Worm (Caenorhabditis elegans) whole organism, L1 larva: ENCODE results near the gene srv-13.

Experiments
- C16A3.4 ChIP-seq: fragments of 150-350 bp; optimal IDR thresholded peaks from 2 replicates; lab custom pipeline; 2014; ENCODE audit warnings: missing biosample characterization, missing genetic modification characterization
- F16B12.6 ChIP-seq: fragments of 150-350 bp; optimal IDR thresholded peaks from 2 replicates; lab custom pipeline; 2014; ENCODE audit warnings: missing biosample characterization, missing genetic modification characterization
- blmp-1 ChIP-seq: fragments of 150-350 bp; optimal IDR thresholded peaks from 2 replicates; lab custom pipeline; 2014; ENCODE audit warnings: missing biosample characterization, missing genetic modification characterization
- ceh-8 ChIP-seq: fragments of 200-800 bp; sonication (Bioruptor generic); optimal IDR thresholded peaks from 2 replicates; lab custom pipeline; 2018; ENCODE audit warnings: mild to moderate bottlenecking, missing genetic modification characterization, moderate library complexity, missing compliant biosample characterization
- ceh-82 ChIP-seq, 3 experiments: fragments of 150-350 bp in 1 of 3; sonication (generic microtip) in 2 of 3; optimal IDR thresholded peaks; 2 replicates each; lab custom pipeline; 2014 to 2017; ENCODE audit warnings: missing biosample characterization in 3 of 3, missing genetic modification characterization in 3 of 3
- ceh-90 ChIP-seq: sonication (generic microtip); optimal IDR thresholded peaks from 2 replicates; lab custom pipeline; 2016; ENCODE audit warnings: missing genetic modification characterization, missing compliant biosample characterization
- ces-1 ChIP-seq: fragments of 150-350 bp; optimal IDR thresholded peaks from 2 replicates; lab custom pipeline; 2014; ENCODE audit warnings: missing biosample characterization, missing genetic modification reagents, missing genetic modification characterization
- dsc-1 ChIP-seq: sonication (generic microtip); optimal IDR thresholded peaks from 2 replicates; lab custom pipeline; 2016; ENCODE audit warnings: mild to moderate bottlenecking, missing genetic modification characterization, missing compliant biosample characterization
- egl-13 ChIP-seq: sonication (generic microtip); optimal IDR thresholded peaks from 2 replicates; lab custom pipeline; 2016; ENCODE audit warnings: missing genotype, missing genetic modification reagents, missing genetic modification characterization, missing compliant biosample characterization
- elt-2 ChIP-seq: sonication (generic microtip); optimal IDR thresholded peaks from 2 replicates; lab custom pipeline; 2016; ENCODE audit warnings: missing genetic modification characterization, mild to moderate bottlenecking, inconsistent platforms, missing compliant biosample characterization, missing genetic modification reagents
- fkh-10 ChIP-seq: sonication (generic microtip); optimal IDR thresholded peaks from 2 replicates; lab custom pipeline; 2017; ENCODE audit warnings: missing biosample characterization, missing genetic modification reagents, missing genetic modification characterization
- fkh-4 ChIP-seq: sonication (generic microtip); optimal IDR thresholded peaks from 2 replicates; lab custom pipeline; 2016; ENCODE audit warnings: missing compliant biosample characterization, missing genetic modification characterization, borderline replicate concordance
- grh-1 ChIP-seq: fragments of 200-800 bp; sonication (Bioruptor generic); IDR thresholded peaks from 2 replicates; pipeline ENCODE4 v1.3.6; 2022; ENCODE audit warnings: missing genetic modification reagents, missing genetic modification characterization, missing compliant biosample characterization
- hlh-17 ChIP-seq: fragments of 200-800 bp; sonication (Bioruptor generic); optimal IDR thresholded peaks from 2 replicates; lab custom pipeline; 2018; ENCODE audit warnings: missing genetic modification characterization, mild to moderate bottlenecking, missing compliant biosample characterization, moderate library complexity, borderline replicate concordance
- hlh-4 ChIP-seq: sonication (generic microtip); optimal IDR thresholded peaks from 2 replicates; lab custom pipeline; 2016; ENCODE audit warnings: mild to moderate bottlenecking, missing genetic modification characterization, missing compliant biosample characterization
- lin-13 ChIP-seq: fragments of 150-350 bp; optimal IDR thresholded peaks from 2 replicates; lab custom pipeline; 2014; ENCODE audit warnings: missing biosample characterization, missing genetic modification reagents, missing genetic modification characterization
- lin-14 ChIP-seq: fragments of 200-800 bp; sonication (Bioruptor generic); optimal IDR thresholded peaks from 2 replicates; lab custom pipeline; 2018; ENCODE audit warnings: mild to moderate bottlenecking, missing genetic modification characterization, moderate library complexity, missing compliant biosample characterization
- lin-15B ChIP-seq: fragments of 150-350 bp; sonication (generic microtip); optimal IDR thresholded peaks from 3 replicates; lab custom pipeline; 2014; ENCODE audit warnings: missing biosample characterization, missing genetic modification characterization
- lin-35 ChIP-seq, 2 experiments: fragments of 150-350 bp; optimal IDR thresholded peaks; 2 replicates each; lab custom pipeline; 2014; ENCODE audit warnings: missing biosample characterization in 2 of 2, missing genetic modification characterization in 2 of 2, missing genetic modification reagents in 2 of 2
- lin-39 ChIP-seq: fragments of 150-350 bp; optimal IDR thresholded peaks from 2 replicates; lab custom pipeline; 2014; ENCODE audit warnings: missing biosample characterization, missing genetic modification reagents, missing genetic modification characterization
- lir-3 ChIP-seq: sonication (generic microtip); optimal IDR thresholded peaks from 2 replicates; lab custom pipeline; 2016; ENCODE audit warnings: mild to moderate bottlenecking, missing genetic modification characterization, moderate library complexity, missing compliant biosample characterization; ENCODE audit not compliant: poor library complexity
- lsy-2 ChIP-seq, 2 experiments: fragments of 150-350 bp; optimal IDR thresholded peaks; 2 replicates each; lab custom pipeline; 2014; ENCODE audit warnings: missing biosample characterization in 2 of 2, missing genetic modification characterization in 2 of 2
- mab-9 ChIP-seq: fragments of 200-800 bp; sonication (Bioruptor generic); IDR thresholded peaks from 2 replicates; pipeline ENCODE4 v1.3.6; 2022; ENCODE audit warnings: missing genetic modification reagents, missing genetic modification characterization, missing compliant biosample characterization
- mdl-1 ChIP-seq, 2 experiments: fragments of 150-350 bp; optimal IDR thresholded peaks; 2 replicates each; lab custom pipeline; 2014 to 2017; ENCODE audit warnings: missing biosample characterization in 2 of 2, missing genetic modification characterization in 2 of 2, inconsistent platforms in 1 of 2
- mef-2 ChIP-seq: fragments of 150-350 bp; optimal IDR thresholded peaks from 2 replicates; lab custom pipeline; 2014; ENCODE audit warnings: missing biosample characterization, missing genetic modification characterization
- nhr-11 ChIP-seq: fragments of 150-350 bp; optimal IDR thresholded peaks from 2 replicates; lab custom pipeline; 2014; ENCODE audit warnings: missing biosample characterization, missing genetic modification characterization
- nhr-19 ChIP-seq: fragments of 200-800 bp; sonication (Bioruptor generic); conservative IDR thresholded peaks from 2 replicates; pipeline ENCODE4 v1.3.6; 2022; ENCODE audit warnings: missing genetic modification characterization, missing compliant biosample characterization
- nhr-71 ChIP-seq: sonication (generic microtip); optimal IDR thresholded peaks from 2 replicates; lab custom pipeline; 2016; ENCODE audit warnings: mild to moderate bottlenecking, missing genetic modification characterization, moderate library complexity, missing compliant biosample characterization
- nhr-76 ChIP-seq: sonication (generic microtip); optimal IDR thresholded peaks from 2 replicates; lab custom pipeline; 2017; ENCODE audit warnings: missing biosample characterization, missing genetic modification characterization
- nhr-77 ChIP-seq: fragments of 150-350 bp; optimal IDR thresholded peaks from 2 replicates; lab custom pipeline; 2014; ENCODE audit warnings: missing biosample characterization, missing genetic modification characterization
- nhr-84 ChIP-seq: sonication (generic microtip); optimal IDR thresholded peaks from 2 replicates; lab custom pipeline; 2017; ENCODE audit warnings: missing biosample characterization, missing genetic modification characterization
- nhr-85 ChIP-seq: sonication (generic microtip); peaks from one replicate; lab custom pipeline; 2016; ENCODE audit warnings: missing genetic modification characterization, inconsistent platforms, missing compliant biosample characterization
- snpc-4 ChIP-seq: fragments of 150-350 bp; optimal IDR thresholded peaks from 2 replicates; lab custom pipeline; 2014; ENCODE audit warnings: missing biosample characterization, missing genetic modification characterization
- snu-23 ChIP-seq: sonication (generic microtip); optimal IDR thresholded peaks from 2 replicates; lab custom pipeline; 2016; ENCODE audit warnings: missing genetic modification characterization, missing compliant biosample characterization
- sptf-1 ChIP-seq: fragments of 150-350 bp; optimal IDR thresholded peaks from 2 replicates; lab custom pipeline; 2014; ENCODE audit warnings: missing biosample characterization, missing genetic modification characterization
- sup-37 ChIP-seq: fragments of 200-800 bp; sonication (Bioruptor generic); optimal IDR thresholded peaks from 2 replicates; lab custom pipeline; 2018; ENCODE audit warnings: mild to moderate bottlenecking, missing genetic modification characterization, missing compliant biosample characterization
- swsn-7 ChIP-seq: sonication (generic microtip); optimal IDR thresholded peaks from 2 replicates; lab custom pipeline; 2016; ENCODE audit warnings: missing genetic modification characterization, missing compliant biosample characterization
- tbx-2 ChIP-seq: sonication (generic microtip); optimal IDR thresholded peaks from 2 replicates; lab custom pipeline; 2016; ENCODE audit warnings: missing genetic modification characterization, missing compliant biosample characterization
- unc-130 ChIP-seq: fragments of 150-350 bp; optimal IDR thresholded peaks from 2 replicates; lab custom pipeline; 2017; ENCODE audit warnings: missing biosample characterization, missing genetic modification characterization, inconsistent platforms
- unc-30 ChIP-seq: sonication (generic microtip); optimal IDR thresholded peaks from 2 replicates; lab custom pipeline; 2017; ENCODE audit warnings: missing biosample characterization, missing genetic modification characterization
- unc-86 ChIP-seq: sonication (generic microtip); optimal IDR thresholded peaks from 2 replicates; lab custom pipeline; 2016; ENCODE audit warnings: missing genetic modification characterization, missing compliant biosample characterization
- vab-15 ChIP-seq: sonication (generic microtip); optimal IDR thresholded peaks from 2 replicates; lab custom pipeline; 2017; ENCODE audit warnings: missing genotype, mild to moderate bottlenecking, missing genetic modification characterization, missing compliant biosample characterization
- xbp-1 ChIP-seq: sonication (generic microtip); optimal IDR thresholded peaks from 2 replicates; lab custom pipeline; 2016; ENCODE audit warnings: missing genetic modification characterization, missing compliant biosample characterization
- zag-1 ChIP-seq: fragments of 150-350 bp; optimal IDR thresholded peaks from 2 replicates; lab custom pipeline; 2014; ENCODE audit warnings: missing biosample characterization, missing genetic modification characterization
- ztf-4 ChIP-seq: fragments of 150-350 bp; optimal IDR thresholded peaks from 2 replicates; lab custom pipeline; 2014; ENCODE audit warnings: missing biosample characterization, missing genetic modification characterization

Gene srv-13

ce11 chrIV:6393329-6393728 is 11.6 kb upstream of the srv-13 start (continued):
- TF ChIP-seq ceh-90 (tag; lab: Kevin White, UChicago) (no peak), sptf-1 (tag; lab: Kevin White, UChicago) (no peak), lsy-2 (tag; optimal IDR thresholded peaks at IDR 0.05; lab: Kevin White, UChicago) (peak; percentile 68 to 76), swsn-7 (tag; lab: Kevin White, UChicago) (peak; percentile 42), lir-3 (tag; lab: Kevin White, UChicago) (peak; percentile 60), nhr-11 (tag; lab: Kevin White, UChicago) (peak; percentile 25), zag-1 (tag; lab: Kevin White, UChicago) (no peak), mef-2 (peak; percentile 43), vab-15 (tag; lab: Kevin White, UChicago) (no peak), sup-37 (GFP tag; lab: Kevin White, UChicago) (no peak), hlh-17 (GFP tag; lab: Kevin White, UChicago) (no peak), nhr-19 (GFP tag; lab: Robert Waterston, UW) (peak; percentile 47), unc-86 (peak; percentile 89), blmp-1 (tag; lab: Kevin White, UChicago) (no peak), elt-2 (tag; lab: Kevin White, UChicago) (no peak), tbx-2 (tag; lab: Kevin White, UChicago) (peak; percentile 47), egl-13 (tag; lab: Kevin White, UChicago) (no peak), nhr-84 (no peak), xbp-1 (peak; percentile 3), lin-15B (tag; lab: Kevin White, UChicago) (no peak), mab-9 (GFP tag; lab: Robert Waterston, UW) (no peak), C16A3.4 (tag; lab: Kevin White, UChicago) (no peak), nhr-85 (tag; lab: Kevin White, UChicago) (no peak), lin-39 (no peak), dsc-1 (peak; percentile 79), lin-14 (peak; percentile 90), ces-1 (GFP tag; lab: Kevin White, UChicago) (no peak), lin-13 (GFP tag; lab: Kevin White, UChicago) (no peak), unc-30 (tag; lab: Kevin White, UChicago) (no peak), unc-130 (tag; lab: Kevin White, UChicago) (no peak), grh-1 (no peak), fkh-4 (tag; lab: Kevin White, UChicago) (no peak), nhr-76 (tag; lab: Kevin White, UChicago) (no peak), ceh-8 (GFP tag; lab: Kevin White, UChicago) (no peak), snu-23 (GFP tag; lab: Kevin White, UChicago) (peak; percentile 66), mdl-1 (tag; optimal IDR thresholded peaks at IDR 0.05; lab: Kevin White, UChicago) (no peak), lin-35 (GFP tag; optimal IDR thresholded peaks at IDR 0.05; lab: Kevin White, UChicago) (peak in 1 of 2 experiments; percentile 36), nhr-77 (tag; lab: Kevin White, UChicago) (no peak), hlh-4 (tag; lab: Kevin White, UChicago) (no peak), ztf-4 (tag; lab: Kevin White, UChicago) (peak; percentile 21)

- TF ChIP-seq ces-1 (GFP tag; lab: Kevin White, UChicago) (no peak), fkh-10 (peak; percentile 54)
These were observed 9.8 kb upstream of the srv-13 start for ce11 chrIV:6395190-6395589.

ce11 chrIV:6402386-6402905 is 2.5 kb upstream of the srv-13 start, which contains the start of gene sfrp-1:
Gene sfrp-1 (minus strand): TSS chrIV:6402436.
- TF ChIP-seq F16B12.6 (tag; lab: Kevin White, UChicago) (no peak), nhr-77 (tag; lab: Kevin White, UChicago) (no peak), mef-2 (no peak), nhr-71 (no peak), xbp-1 (no peak), lin-35 (GFP tag; optimal IDR thresholded peaks at IDR 0.05; lab: Kevin White, UChicago) (no peak), snpc-4 (tag; lab: Kevin White, UChicago) (no peak), lsy-2 (tag; optimal IDR thresholded peaks at IDR 0.05; lab: Kevin White, UChicago) (no peak), vab-15 (tag; lab: Kevin White, UChicago) (no peak), ceh-82 (tag; optimal IDR thresholded peaks at IDR 0.05; lab: Kevin White, UChicago) (no peak)
